Fruit fly (Drosophila melanogaster): ENCODE data around the gene CG4186.

- TF ChIP-seq CG2678 (tag; optimal IDR thresholded peaks at IDR 0.05) (no peak), CTCF (GFP tag; optimal IDR thresholded peaks at IDR 0.05) (no peak), p53 (GFP tag; optimal IDR thresholded peaks at IDR 0.05) (no peak)
Observed at dm6 chr3L:20758583-20758982, 10.8 kb upstream of the CG4186 start, which contains the start of gene CG43251.
